Fruit fly (Drosophila melanogaster) whole organism, prepupa: ENCODE data around the gene CG31463.

Source experiments
- CG11762 ChIP-seq: fragments of 200-800 bp; sonication (Bioruptor generic); optimal IDR thresholded peaks from 3 replicates; lab custom pipeline; 2016; ENCODE audit warnings: missing biosample characterization, missing genetic modification characterization; ENCODE audit not compliant: insufficient read depth
- Hr39 ChIP-seq: fragments of 200-800 bp; sonication (Bioruptor generic); optimal IDR thresholded peaks from 2 replicates; lab custom pipeline; 2016; ENCODE audit warnings: missing biosample characterization, missing genetic modification characterization

dm6 chr3R:8340675-8341275, 48.6 kb downstream of the CG31463 start, which contains the start of the genes COX7A and Arl2:
- no peak for TF ChIP-seq Hr39 (GFP tag; lab: Kevin White, UChicago)
- no peak for TF ChIP-seq CG11762
